ENCODE assay signal across 5 fruit fly cellular contexts in genomic region chr2L:866950-867744, dm6.
TF ChIP-seq lines count a peak whose summit lies in the region.

No protein-coding gene starts in this region.

- peak; percentile 29 for TF ChIP-seq CTCF in whole organism, embryonic (GFP tag; optimal IDR thresholded peaks at IDR 0.05; lab: Kevin White, UChicago)

TF ChIP-seq in whole organism, adult, 20 proteins besides CTCF, POLR2A, EP300 and RAD21 (continues in another document):
- TF ChIP-seq Crg-1 (GFP tag; optimal IDR thresholded peaks at IDR 0.05; lab: Kevin White, UChicago) (peak; percentile 97), Clk (GFP tag; optimal IDR thresholded peaks at IDR 0.05; lab: Kevin White, UChicago) (peak; percentile 94), CG7101 (tag; optimal IDR thresholded peaks at IDR 0.05; lab: Kevin White, UChicago) (peak; percentile 98), CG14711 (tag; optimal IDR thresholded peaks at IDR 0.05; lab: Kevin White, UChicago) (peak; percentile 93), CG11617 (GFP tag; optimal IDR thresholded peaks at IDR 0.05; lab: Kevin White, UChicago) (peak; percentile 94), cnc (optimal IDR thresholded peaks at IDR 0.05; lab: Kevin White, UChicago) (no peak), pad (GFP tag; optimal IDR thresholded peaks at IDR 0.05; lab: Kevin White, UChicago) (peak; percentile 89), kay (GFP tag; lab: Kevin White, UChicago; ENCODE audit: borderline replicate concordance) (no peak), Mnt (GFP tag; optimal IDR thresholded peaks at IDR 0.05; lab: Kevin White, UChicago) (peak; percentile 90), Hr96 (GFP tag; optimal IDR thresholded peaks at IDR 0.05; lab: Kevin White, UChicago) (peak; percentile 95), CG5204 (GFP tag; optimal IDR thresholded peaks at IDR 0.05; lab: Kevin White, UChicago) (peak; percentile 96), CG12768 (GFP tag; optimal IDR thresholded peaks at IDR 0.05; lab: Kevin White, UChicago) (peak; percentile 98), CG1620 (GFP tag; optimal IDR thresholded peaks at IDR 0.05; lab: Kevin White, UChicago) (peak; percentile 98), CG33017 (tag; optimal IDR thresholded peaks at IDR 0.05; lab: Kevin White, UChicago) (peak; percentile 98), ovo (GFP tag; optimal IDR thresholded peaks at IDR 0.05; lab: Kevin White, UChicago) (peak; percentile 49), bab1 (GFP tag; optimal IDR thresholded peaks at IDR 0.05; lab: Kevin White, UChicago) (peak; percentile 98), cic (GFP tag; optimal IDR thresholded peaks at IDR 0.05; lab: Kevin White, UChicago) (peak; percentile 98), CG7045 (GFP tag; optimal IDR thresholded peaks at IDR 0.05; lab: Kevin White, UChicago) (peak; percentile 94)

TF ChIP-seq in whole organism, embryonic, 481 proteins besides CTCF, POLR2A, EP300 and RAD21 (continues in another document):
- TF ChIP-seq tup (GFP tag; optimal IDR thresholded peaks at IDR 0.05; lab: Kevin White, UChicago) (peak; percentile 85), CG10543 (GFP tag; optimal IDR thresholded peaks at IDR 0.05; lab: Kevin White, UChicago) (peak; percentile 85), CG6272 (GFP tag; IDR thresholded peaks at IDR 0.05; lab: Robert Waterston, UW) (peak; percentile 94), pho (GFP tag; optimal IDR thresholded peaks at IDR 0.05; lab: Kevin White, UChicago) (peak; percentile 89), CG5245 (GFP tag; optimal IDR thresholded peaks at IDR 0.05; lab: Kevin White, UChicago) (peak; percentile 90), Hr39 (optimal IDR thresholded peaks at IDR 0.05; lab: Kevin White, UChicago) (no peak), CG13287 (GFP tag; IDR thresholded peaks at IDR 0.05; lab: Robert Waterston, UW; ENCODE audit: partially characterized antibody) (peak; percentile 12; the same call in 1 of the 2 replicates), otp (GFP tag; IDR thresholded peaks at IDR 0.05; lab: Robert Waterston, UW) (peak; percentile 93), CG34422 (GFP tag; IDR thresholded peaks at IDR 0.05; lab: Robert Waterston, UW) (peak; percentile 95), CG11504 (tag; optimal IDR thresholded peaks at IDR 0.05; lab: Kevin White, UChicago) (peak; percentile 93), CG14965 (GFP tag; optimal IDR thresholded peaks at IDR 0.05; lab: Kevin White, UChicago; ENCODE audit: borderline replicate concordance) (no peak), CG10209 (GFP tag; optimal IDR thresholded peaks at IDR 0.05; lab: Kevin White, UChicago) (peak; percentile 91), CG6175 (GFP tag; IDR thresholded peaks at IDR 0.05; lab: Robert Waterston, UW) (peak; percentile 92), CG2875 (GFP tag; optimal IDR thresholded peaks at IDR 0.05; lab: Kevin White, UChicago) (peak; percentile 77), CG17385 (GFP tag; optimal IDR thresholded peaks at IDR 0.05; lab: Kevin White, UChicago) (peak; percentile 85), sens (GFP tag; lab: Kevin White, UChicago) (peak; percentile 99), wdn (GFP tag; IDR thresholded peaks at IDR 0.05; lab: Robert Waterston, UW) (peak; percentile 91), schlank (tag; optimal IDR thresholded peaks at IDR 0.05; lab: Kevin White, UChicago) (peak; percentile 90)

TF ChIP-seq in whole organism, prepupa, 60 proteins besides CTCF, POLR2A, EP300 and RAD21 (continues in another document):
- TF ChIP-seq CG4318 (GFP tag; optimal IDR thresholded peaks at IDR 0.05; lab: Kevin White, UChicago) (peak; percentile 92), svp (GFP tag; lab: Kevin White, UChicago) (peak; percentile 98), Sox15 (GFP tag; optimal IDR thresholded peaks at IDR 0.05; lab: Kevin White, UChicago) (peak; percentile 92), salr (GFP tag; optimal IDR thresholded peaks at IDR 0.05; lab: Kevin White, UChicago) (peak; percentile 85 to 87), CG6808 (GFP tag; optimal IDR thresholded peaks at IDR 0.05; lab: Kevin White, UChicago) (peak; percentile 84), Sox102F (GFP tag; optimal IDR thresholded peaks at IDR 0.05; lab: Kevin White, UChicago) (peak; percentile 94), CG8632 (GFP tag; optimal IDR thresholded peaks at IDR 0.05; lab: Kevin White, UChicago) (peak; percentile 91), Hr38 (GFP tag; optimal IDR thresholded peaks at IDR 0.05; lab: Kevin White, UChicago) (peak; percentile 80), CG16779 (tag; optimal IDR thresholded peaks at IDR 0.05; lab: Kevin White, UChicago) (peak; percentile 80), Eip75B (GFP tag; optimal IDR thresholded peaks at IDR 0.05; lab: Kevin White, UChicago) (peak; percentile 93), CG15336 (GFP tag; IDR thresholded peaks at IDR 0.05; lab: Robert Waterston, UW) (peak; percentile 96), net (GFP tag; optimal IDR thresholded peaks at IDR 0.05; lab: Kevin White, UChicago) (peak; percentile 89), fkh (GFP tag; optimal IDR thresholded peaks at IDR 0.05; lab: Kevin White, UChicago) (peak; percentile 63), cyc (GFP tag; optimal IDR thresholded peaks at IDR 0.05; lab: Kevin White, UChicago) (peak; percentile 95), CG31627 (GFP tag; optimal IDR thresholded peaks at IDR 0.05; lab: Kevin White, UChicago) (peak; percentile 97), CG6163 (GFP tag; IDR thresholded peaks at IDR 0.05; lab: Robert Waterston, UW) (peak; percentile 97), Met (GFP tag; optimal IDR thresholded peaks at IDR 0.05; lab: Kevin White, UChicago) (peak; percentile 95), fd85E (GFP tag; optimal IDR thresholded peaks at IDR 0.05; lab: Kevin White, UChicago) (peak; percentile 60), CG6854 (GFP tag; optimal IDR thresholded peaks at IDR 0.05; lab: Kevin White, UChicago) (peak; percentile 68)

TF ChIP-seq in whole organism, pupa, 21 proteins besides CTCF, POLR2A, EP300 and RAD21:
- TF ChIP-seq CG8159 (tag; optimal IDR thresholded peaks at IDR 0.05; lab: Kevin White, UChicago) (peak; percentile 85), Ets98B (GFP tag; IDR thresholded peaks at IDR 0.05; lab: Robert Waterston, UW) (peak; percentile 95), D1 (tag; optimal IDR thresholded peaks at IDR 0.05; lab: Kevin White, UChicago) (no peak), CG14655 (GFP tag; optimal IDR thresholded peaks at IDR 0.05; lab: Kevin White, UChicago) (peak; percentile 90), CG10348 (GFP tag; IDR thresholded peaks at IDR 0.05; lab: Robert Waterston, UW) (peak; percentile 86), Pif1B (GFP tag; optimal IDR thresholded peaks at IDR 0.05; lab: Kevin White, UChicago) (peak; percentile 91), CG17806 (tag; optimal IDR thresholded peaks at IDR 0.05; lab: Kevin White, UChicago) (peak; percentile 86), CG8301 (tag; optimal IDR thresholded peaks at IDR 0.05; lab: Kevin White, UChicago) (peak; percentile 91), CG12605 (GFP tag; IDR thresholded peaks at IDR 0.05; lab: Robert Waterston, UW) (peak; percentile 93), CG9948 (tag; optimal IDR thresholded peaks at IDR 0.05; lab: Kevin White, UChicago) (peak; percentile 80), CG13204 (GFP tag; optimal IDR thresholded peaks at IDR 0.05; lab: Kevin White, UChicago) (peak; percentile 63), gl (tag; optimal IDR thresholded peaks at IDR 0.05; lab: Kevin White, UChicago) (peak; percentile 62), CG34367 (tag; optimal IDR thresholded peaks at IDR 0.05; lab: Kevin White, UChicago) (peak; percentile 81), CG4496 (GFP tag; IDR thresholded peaks at IDR 0.05; lab: Robert Waterston, UW) (peak; percentile 97), rn (GFP tag; IDR thresholded peaks at IDR 0.05; lab: Robert Waterston, UW) (peak; percentile 79), CG15710 (tag; optimal IDR thresholded peaks at IDR 0.05; lab: Kevin White, UChicago) (peak; percentile 91), Snoo (tag; optimal IDR thresholded peaks at IDR 0.05; lab: Kevin White, UChicago) (peak; percentile 91), fd96Ca (GFP tag; IDR thresholded peaks at IDR 0.05; lab: Robert Waterston, UW) (peak; percentile 94), CG32121 (GFP tag; IDR thresholded peaks at IDR 0.05; lab: Robert Waterston, UW) (peak; percentile 93), Pif1A (GFP tag; optimal IDR thresholded peaks at IDR 0.05; lab: Kevin White, UChicago) (peak; percentile 93), EcR (GFP tag; optimal IDR thresholded peaks at IDR 0.05; lab: Kevin White, UChicago) (peak; percentile 4)

TF ChIP-seq in whole organism, wandering third instar larva, 38 proteins besides CTCF, POLR2A, EP300 and RAD21 (continues in another document):
- peak; percentile 74 for TF ChIP-seq Mio (GFP tag; optimal IDR thresholded peaks at IDR 0.05; lab: Kevin White, UChicago)
- peak; percentile 95 for TF ChIP-seq Sp1 (GFP tag; optimal IDR thresholded peaks at IDR 0.05; lab: Kevin White, UChicago)
- no peak for TF ChIP-seq Hr78 (GFP tag; optimal IDR thresholded peaks at IDR 0.05; lab: Kevin White, UChicago)
- TF ChIP-seq fru (GFP tag; optimal IDR thresholded peaks at IDR 0.05; lab: Kevin White, UChicago) = peak; percentile 99
- TF ChIP-seq CG9705 (GFP tag; optimal IDR thresholded peaks at IDR 0.05; lab: Kevin White, UChicago) = peak; percentile 95
- no peak for TF ChIP-seq usp (GFP tag; optimal IDR thresholded peaks at IDR 0.05; lab: Kevin White, UChicago)
- TF ChIP-seq Vsx2 (GFP tag; optimal IDR thresholded peaks at IDR 0.05; lab: Kevin White, UChicago; ENCODE audit: partially characterized antibody) = no peak
- no peak for TF ChIP-seq lola (GFP tag; optimal IDR thresholded peaks at IDR 0.05; lab: Kevin White, UChicago)
- TF ChIP-seq Myc (optimal IDR thresholded peaks at IDR 0.05; lab: Kevin White, UChicago) = no peak
- TF ChIP-seq dl (GFP tag; optimal IDR thresholded peaks at IDR 0.05; lab: Kevin White, UChicago; ENCODE audit: insufficient read depth in 1 of 2, partially characterized antibody in 2 of 2) = no peak
- TF ChIP-seq OdsH (GFP tag; optimal IDR thresholded peaks at IDR 0.05; lab: Kevin White, UChicago) = peak; percentile 96
- peak; percentile 97 for TF ChIP-seq br (GFP tag; optimal IDR thresholded peaks at IDR 0.05; lab: Kevin White, UChicago)
- TF ChIP-seq dsf (GFP tag; optimal IDR thresholded peaks at IDR 0.05; lab: Kevin White, UChicago; ENCODE audit: borderline replicate concordance) = peak; percentile 75
- TF ChIP-seq brk (GFP tag; optimal IDR thresholded peaks at IDR 0.05; lab: Kevin White, UChicago) = peak; percentile 92
- TF ChIP-seq sage (GFP tag; optimal IDR thresholded peaks at IDR 0.05; lab: Kevin White, UChicago) = peak; percentile 97
- peak; percentile 86 for TF ChIP-seq GATAd (GFP tag; optimal IDR thresholded peaks at IDR 0.05; lab: Kevin White, UChicago)
- peak; percentile 91 for TF ChIP-seq psq (GFP tag; optimal IDR thresholded peaks at IDR 0.05; lab: Kevin White, UChicago)
- peak; percentile 98 for TF ChIP-seq h (GFP tag; optimal IDR thresholded peaks at IDR 0.05; lab: Kevin White, UChicago)
- TF ChIP-seq N (GFP tag; optimal IDR thresholded peaks at IDR 0.05; lab: Kevin White, UChicago) = no peak
- TF ChIP-seq ey (GFP tag; optimal IDR thresholded peaks at IDR 0.05; lab: Kevin White, UChicago) = peak; percentile 98
- peak; percentile 94 for TF ChIP-seq woc (GFP tag; optimal IDR thresholded peaks at IDR 0.05; lab: Kevin White, UChicago)
- peak; percentile 92 for TF ChIP-seq sv (GFP tag; optimal IDR thresholded peaks at IDR 0.05; lab: Kevin White, UChicago)
- peak; percentile 97 for TF ChIP-seq HLH106 (tag; optimal IDR thresholded peaks at IDR 0.05; lab: Kevin White, UChicago)
- peak; percentile 95 for TF ChIP-seq tai (GFP tag; optimal IDR thresholded peaks at IDR 0.05; lab: Kevin White, UChicago)
